Fruit fly (Drosophila melanogaster): ENCODE measurements around the gene Dcr-1.

Dcr-1 gene

DNA sequence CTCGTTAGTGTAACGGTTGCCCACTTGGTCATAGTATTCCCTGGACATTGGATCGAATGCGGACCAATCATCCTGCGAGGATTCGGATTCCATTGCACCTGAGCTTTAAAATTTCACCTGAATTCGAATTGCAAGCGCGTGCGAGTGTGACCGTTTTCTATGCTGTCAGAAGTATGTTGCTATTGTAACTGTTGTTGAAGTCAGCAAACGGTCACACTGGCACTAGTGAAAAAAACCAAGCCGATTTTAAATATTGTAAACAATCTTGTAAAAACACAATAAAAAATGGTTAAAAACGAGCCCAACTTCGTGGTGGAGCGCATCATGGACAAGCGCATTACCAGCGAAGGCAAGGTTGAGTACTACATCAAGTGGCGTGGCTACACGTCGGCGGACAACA lies 4.5 kb upstream of the Dcr-1 start, which contains the start of the genes vret and HP1c (continued):
- TF ChIP-seq Ets65A (GFP tag) = peak; percentile 84
- peak; percentile 23 for TF ChIP-seq phol (tag; optimal IDR thresholded peaks at IDR 0.05)
- TF ChIP-seq crp (GFP tag; optimal IDR thresholded peaks at IDR 0.05) = peak in 1 of 2 experiments; percentile 52
- TF ChIP-seq Ets97D (GFP tag; optimal IDR thresholded peaks at IDR 0.05) = peak; percentile 34
- TF ChIP-seq sna (GFP tag; IDR thresholded peaks at IDR 0.05; ENCODE audit: partially characterized antibody) = 0 out of 2 replicates have a peak, but pooled peaks have one; percentile 30
- peak; percentile 97 for TF ChIP-seq CG1603 (tag; optimal IDR thresholded peaks at IDR 0.05)
- no peak for TF ChIP-seq gro (GFP tag; optimal IDR thresholded peaks at IDR 0.05)
- peak; percentile 42; the same call in 1 of the 3 replicates for TF ChIP-seq CG6791 (GFP tag; IDR thresholded peaks at IDR 0.05; ENCODE audit: partially characterized antibody)
- peak; percentile 46 for TF ChIP-seq BEAF-32 (GFP tag; optimal IDR thresholded peaks at IDR 0.05)
- no peak for TF ChIP-seq abd-A (tag; optimal IDR thresholded peaks at IDR 0.05)
- TF ChIP-seq Opbp (GFP tag; IDR thresholded peaks at IDR 0.05; ENCODE audit: partially characterized antibody) = peak; percentile 46; the same call in 1 of the 3 replicates
- TF ChIP-seq CG10979 (tag; optimal IDR thresholded peaks at IDR 0.05) = no peak
- TF ChIP-seq Aef1 (GFP tag; IDR thresholded peaks at IDR 0.05) = peak; percentile 68
- TF ChIP-seq MESR4 (GFP tag; optimal IDR thresholded peaks at IDR 0.05) = peak; percentile 84
- TF ChIP-seq gfzf (GFP tag; optimal IDR thresholded peaks at IDR 0.05) = peak; percentile 83
- no peak for TF ChIP-seq Ptx1 (GFP tag; IDR thresholded peaks at IDR 0.05)
- peak; percentile 74 for TF ChIP-seq Myb (GFP tag; optimal IDR thresholded peaks at IDR 0.05)
- peak; percentile 43 for TF ChIP-seq CG2116 (GFP tag; optimal IDR thresholded peaks at IDR 0.05)
- peak; percentile 40 for TF ChIP-seq CG15514 (GFP tag; optimal IDR thresholded peaks at IDR 0.05)
- TF ChIP-seq trem (tag; optimal IDR thresholded peaks at IDR 0.05) = peak; percentile 53
- TF ChIP-seq CG2875 (GFP tag; optimal IDR thresholded peaks at IDR 0.05) = no peak
- peak; percentile 7 for TF ChIP-seq nmo (GFP tag; optimal IDR thresholded peaks at IDR 0.05)
- peak; percentile 31; the same call in 1 of the 3 replicates for TF ChIP-seq CG34422 (GFP tag; IDR thresholded peaks at IDR 0.05)
- no peak for TF ChIP-seq CG6813 (GFP tag; optimal IDR thresholded peaks at IDR 0.05)
- no peak for TF ChIP-seq CG6683 (GFP tag; optimal IDR thresholded peaks at IDR 0.05)
- TF ChIP-seq CG10366 (GFP tag; IDR thresholded peaks at IDR 0.05) = no peak
- TF ChIP-seq CG4730 (GFP tag; IDR thresholded peaks at IDR 0.05) = no peak
- TF ChIP-seq CG2199 (GFP tag; IDR thresholded peaks at IDR 0.05) = peak; percentile 48; the same call in 1 of the 3 replicates
- 0 out of 3 replicates have a peak, but pooled peaks have one; percentile 13 for TF ChIP-seq CG7963 (GFP tag; IDR thresholded peaks at IDR 0.05; ENCODE audit: partially characterized antibody)
- peak; percentile 40 for TF ChIP-seq CG12659 (GFP tag; optimal IDR thresholded peaks at IDR 0.05)
- TF ChIP-seq Hmr (GFP tag; optimal IDR thresholded peaks at IDR 0.05) = no peak
- TF ChIP-seq CG6854 (GFP tag; optimal IDR thresholded peaks at IDR 0.05) = no peak
- TF ChIP-seq Sin3A (optimal IDR thresholded peaks at IDR 0.05) = peak; percentile 61

DNA sequence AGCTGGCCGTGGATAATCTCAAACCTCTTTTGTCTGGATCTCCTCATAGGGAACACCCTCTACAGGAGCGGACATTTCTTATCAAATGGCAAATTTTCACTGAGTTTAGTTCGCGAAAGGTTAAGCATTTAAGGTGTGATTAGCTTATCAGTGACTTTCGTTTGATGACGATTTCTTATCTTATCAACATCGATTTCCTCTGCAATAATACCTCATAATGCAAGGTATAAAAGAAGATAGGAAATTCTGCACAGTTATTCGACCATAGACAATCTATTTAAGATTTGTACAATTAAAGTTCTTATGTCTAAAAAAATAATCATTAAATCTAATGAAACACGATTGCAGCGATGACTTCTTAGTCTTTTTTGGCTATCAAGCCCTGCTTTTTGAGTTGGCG lies 7.1 kb downstream of the Dcr-1 start, which contains the start of gene Takl2:
Gene Takl2 (minus strand): TSS at position 101 of the 400 bp plus-strand sequence.
- TF ChIP-seq sens-2 (GFP tag; IDR thresholded peaks at IDR 0.05) = no peak
- no peak for TF ChIP-seq CG4404 (GFP tag; IDR thresholded peaks at IDR 0.05)
- TF ChIP-seq kah (GFP tag; optimal IDR thresholded peaks at IDR 0.05) = no peak
- TF ChIP-seq CG15479 (GFP tag; optimal IDR thresholded peaks at IDR 0.05) = no peak
- TF ChIP-seq eyg (GFP tag; optimal IDR thresholded peaks at IDR 0.05) = no peak
- no peak for TF ChIP-seq CG17612 (GFP tag; IDR thresholded peaks at IDR 0.05)
- no peak for TF ChIP-seq zen (tag; optimal IDR thresholded peaks at IDR 0.05)
- no peak for TF ChIP-seq CG6654 (GFP tag; optimal IDR thresholded peaks at IDR 0.05)
- no peak for TF ChIP-seq gce (GFP tag; IDR thresholded peaks at IDR 0.05)
